Worm (Caenorhabditis elegans) whole organism, mixed stage, embryonic: Measurements from ENCODE around the gene tut-2.

Experiments used
- elt-3 ChIP-seq: fragments of 150-350 bp; optimal IDR thresholded peaks from 2 replicates; lab custom pipeline; 2014; ENCODE audit warnings: missing biosample characterization, missing genetic modification characterization
- lsy-2 ChIP-seq: fragments of 150-350 bp; optimal IDR thresholded peaks from 2 replicates; lab custom pipeline; 2014; ENCODE audit warnings: missing biosample characterization, missing genetic modification characterization
- mab-5 ChIP-seq: fragments of 150-350 bp; optimal IDR thresholded peaks from 2 replicates; lab custom pipeline; 2014; ENCODE audit warnings: missing biosample characterization, missing genetic modification characterization
- mep-1 ChIP-seq: fragments of 150-350 bp; optimal IDR thresholded peaks from 2 replicates; lab custom pipeline; 2017; ENCODE audit warnings: missing biosample characterization, missing genetic modification reagents, missing genetic modification characterization, inconsistent platforms
- nhr-237 ChIP-seq: fragments of 150-350 bp; optimal IDR thresholded peaks from 2 replicates; lab custom pipeline; 2014; ENCODE audit warnings: missing biosample characterization, missing genetic modification characterization
- nhr-28 ChIP-seq: fragments of 150-350 bp; optimal IDR thresholded peaks from 2 replicates; lab custom pipeline; 2014; ENCODE audit warnings: missing biosample characterization, missing genetic modification characterization
- pha-4 ChIP-seq: fragments of 150-350 bp; optimal IDR thresholded peaks from 2 replicates; lab custom pipeline; 2018; ENCODE audit warnings: missing biosample characterization, missing genetic modification reagents, missing genetic modification characterization
- sptf-1 ChIP-seq: sonication (generic microtip); optimal IDR thresholded peaks from 2 replicates; lab custom pipeline; 2017; ENCODE audit warnings: mild to moderate bottlenecking, missing genetic modification characterization, moderate library complexity, missing compliant biosample characterization
- unc-39 ChIP-seq: fragments of 150-350 bp; optimal IDR thresholded peaks from 2 replicates; lab custom pipeline; 2014; ENCODE audit warnings: missing biosample characterization, missing genetic modification characterization

- no peak for TF ChIP-seq unc-39 (tag; lab: Kevin White, UChicago)
- TF ChIP-seq nhr-237 (tag; lab: Kevin White, UChicago): no peak
- no peak for TF ChIP-seq elt-3 (tag; lab: Kevin White, UChicago)
- TF ChIP-seq nhr-28 (tag; lab: Kevin White, UChicago): no peak
- TF ChIP-seq mep-1 (tag; lab: Kevin White, UChicago): no peak
- no peak for TF ChIP-seq sptf-1 (tag; lab: Kevin White, UChicago)
- no peak for TF ChIP-seq lsy-2 (tag; lab: Kevin White, UChicago)
- TF ChIP-seq mab-5 (tag; lab: Kevin White, UChicago): no peak
- no peak for TF ChIP-seq pha-4 (tag; lab: Kevin White, UChicago)
These were observed 10.9 kb upstream of the tut-2 start, which contains the start of the genes C32C4.3 and C32C4.16 for ce11 chrV:10647043-10647611.
